Worm (Caenorhabditis elegans): ENCODE data around the gene K08D8.12.

- TF ChIP-seq ztf-29 (GFP tag; IDR thresholded peaks at IDR 0.05) (no peak), flt-1 (GFP tag; IDR thresholded peaks at IDR 0.05) (no peak), ref-1 (GFP tag; conservative IDR thresholded peaks at IDR 0.05) (no peak), tab-1 (GFP tag; IDR thresholded peaks at IDR 0.05) (no peak), ztf-23 (GFP tag; IDR thresholded peaks at IDR 0.05) (no peak), med-1 (GFP tag; optimal IDR thresholded peaks at IDR 0.05; ENCODE audit: insufficient read depth) (no peak), cog-1 (tag; optimal IDR thresholded peaks at IDR 0.05) (no peak), T22C8.4 (GFP tag; IDR thresholded peaks at IDR 0.05) (no peak)
Observed at ce11 chrIV:12896371-12896882, 3.2 kb downstream of the K08D8.12 start, which contains the start of gene K08D8.7.

Data from whole organism, midembryonic.